Fruit fly (Drosophila melanogaster): ENCODE results near the gene MtnA.

DNA sequence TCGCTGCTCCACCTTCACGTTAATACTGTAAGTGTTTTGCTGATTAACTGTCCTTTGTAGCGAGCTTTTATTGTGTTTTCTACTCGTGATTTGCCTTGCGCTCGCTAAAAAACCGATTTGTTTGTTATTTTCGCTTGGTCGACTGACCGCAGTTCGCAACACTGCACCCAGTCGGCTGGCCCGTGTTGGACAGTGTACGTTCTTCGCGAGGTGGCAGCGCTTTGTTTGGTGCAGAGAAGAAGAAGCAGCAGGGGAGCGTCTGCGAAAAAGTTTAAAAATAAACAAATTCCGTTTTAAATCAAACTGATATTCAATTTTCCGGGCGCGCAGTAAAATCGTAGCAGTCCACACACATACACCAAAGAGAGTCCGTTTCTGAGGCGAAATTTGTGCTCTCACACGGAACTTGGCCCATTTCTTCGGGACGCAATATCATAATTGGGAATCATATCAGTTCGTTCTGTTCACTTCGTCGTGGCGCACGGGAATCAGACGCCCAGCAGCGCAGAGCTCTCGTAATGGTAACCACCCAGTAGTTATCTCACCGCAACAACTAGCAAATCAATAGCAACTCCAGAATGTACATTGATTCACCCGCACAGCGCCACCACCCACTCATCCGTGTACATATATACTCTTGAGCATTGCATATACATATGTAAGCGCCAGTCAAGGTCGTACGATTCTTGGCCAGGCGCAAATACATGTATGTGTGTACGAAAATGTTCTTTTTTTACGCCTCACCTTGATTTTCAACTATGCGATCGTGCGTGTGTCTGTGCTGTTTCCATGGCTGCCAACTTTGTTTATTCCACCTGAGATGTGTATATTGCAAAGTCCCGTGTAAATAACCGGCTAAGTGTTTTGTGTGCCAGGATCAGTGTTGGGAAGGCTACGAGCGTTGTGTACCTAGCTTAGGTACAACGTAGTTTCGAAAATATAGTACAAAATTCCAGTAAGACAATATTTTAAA lies 16.3 kb downstream of the MtnA start, which contains the start of gene Naa80:
- TF ChIP-seq psq (optimal IDR thresholded peaks at IDR 0.05) (no peak), pan (optimal IDR thresholded peaks at IDR 0.05) (no peak), CG8478 (optimal IDR thresholded peaks at IDR 0.05) (no peak), usp (GFP tag; optimal IDR thresholded peaks at IDR 0.05) (no peak), Dll (optimal IDR thresholded peaks at IDR 0.05) (no peak)
